Fruit fly (Drosophila melanogaster) whole organism, embryonic: ENCODE measurements around the gene TTLL6B.

Source experiments
- C15 ChIP-seq: fragments of 200-800 bp; sonication (Bioruptor generic); IDR thresholded peaks from 3 replicates; pipeline ENCODE4 v1.3.6; 2022; ENCODE audit warnings: missing biosample characterization, missing genetic modification characterization
- CG10543 ChIP-seq: fragments of 200-800 bp; sonication (Bioruptor generic); optimal IDR thresholded peaks from 3 replicates; lab custom pipeline; 2017; ENCODE audit warnings: missing biosample characterization, mild to moderate bottlenecking, missing genetic modification characterization, moderate library complexity
- CG12219 ChIP-seq: fragments of 200-800 bp; sonication (Bioruptor generic); optimal IDR thresholded peaks from 3 replicates; lab custom pipeline; 2018; ENCODE audit warnings: missing biosample characterization, mild to moderate bottlenecking, missing genetic modification characterization
- CG12942 ChIP-seq: fragments of 200-800 bp; sonication (Bioruptor generic); optimal IDR thresholded peaks from 3 replicates; lab custom pipeline; 2016; ENCODE audit warnings: missing biosample characterization, missing genetic modification characterization
- CG14441 ChIP-seq: fragments of 200-800 bp; sonication (Bioruptor generic); IDR thresholded peaks from 2 replicates; pipeline ENCODE4 v1.3.6; 2022; ENCODE audit warnings: missing biosample characterization, missing genetic modification characterization
- CG15696 ChIP-seq: fragments of 200-800 bp; sonication (Bioruptor generic); optimal IDR thresholded peaks from 2 replicates; lab custom pipeline; 2019; ENCODE audit warnings: missing biosample characterization, mild to moderate bottlenecking, missing genetic modification characterization, moderate library complexity
- CG17385 ChIP-seq: fragments of 200-800 bp; sonication (Bioruptor generic); optimal IDR thresholded peaks from 3 replicates; lab custom pipeline; 2018; ENCODE audit warnings: missing biosample characterization, mild to moderate bottlenecking, missing genetic modification characterization
- CG1792 ChIP-seq: fragments of 200-800 bp; sonication (Bioruptor generic); optimal IDR thresholded peaks from 2 replicates; lab custom pipeline; 2016; ENCODE audit warnings: missing biosample characterization, missing genetic modification characterization
- CG18599 ChIP-seq: fragments of 200-800 bp; sonication (Bioruptor generic); optimal IDR thresholded peaks from 3 replicates; lab custom pipeline; 2017; ENCODE audit warnings: missing biosample characterization, missing genetic modification characterization, mild to moderate bottlenecking, moderate library complexity, missing genetic modification reagents
- CG2129 ChIP-seq: fragments of 200-800 bp; sonication (Bioruptor generic); IDR thresholded peaks from 2 replicates; pipeline ENCODE4 v1.3.6; 2022; ENCODE audit warnings: missing biosample characterization, missing genetic modification characterization; ENCODE audit not compliant: partially characterized antibody
- CG2199 ChIP-seq: fragments of 200-800 bp; sonication (Bioruptor generic); IDR thresholded peaks from 3 replicates; pipeline ENCODE4 v1.3.6; 2022; ENCODE audit warnings: missing biosample characterization, missing genetic modification characterization
- CG32772 ChIP-seq: fragments of 200-800 bp; sonication (Bioruptor generic); IDR thresholded peaks from 2 replicates; pipeline ENCODE4 v1.3.6; 2022; ENCODE audit warnings: missing biosample characterization, missing genetic modification characterization
- CG34422 ChIP-seq: fragments of 200-800 bp; sonication (Bioruptor generic); IDR thresholded peaks from 3 replicates; pipeline ENCODE4 v1.3.6; 2022; ENCODE audit warnings: missing biosample characterization, missing genetic modification characterization
- CG3995 ChIP-seq: fragments of 200-800 bp; sonication (Bioruptor generic); optimal IDR thresholded peaks from 3 replicates; lab custom pipeline; 2016; ENCODE audit warnings: missing biosample characterization, missing genetic modification characterization
- CG42726 ChIP-seq: fragments of 200-800 bp; sonication (Bioruptor generic); IDR thresholded peaks from 2 replicates; pipeline ENCODE4 v1.3.6; 2022; ENCODE audit warnings: missing biosample characterization, missing genetic modification characterization; ENCODE audit not compliant: partially characterized antibody
- CG43689 ChIP-seq: fragments of 200-800 bp; sonication (Bioruptor generic); IDR thresholded peaks from 2 replicates; pipeline ENCODE4 v1.3.6; 2022; ENCODE audit warnings: missing biosample characterization, missing genetic modification characterization
- CG4424 ChIP-seq: fragments of 200-800 bp; sonication (Bioruptor generic); optimal IDR thresholded peaks from 3 replicates; lab custom pipeline; 2016; ENCODE audit warnings: missing biosample characterization, missing genetic modification characterization
- CG6689 ChIP-seq: fragments of 200-800 bp; sonication (Bioruptor generic); IDR thresholded peaks from 2 replicates; pipeline ENCODE4 v1.3.6; 2022; ENCODE audit warnings: missing biosample characterization, missing genetic modification characterization
- CG6813 ChIP-seq: fragments of 200-800 bp; sonication (Bioruptor generic); optimal IDR thresholded peaks from 2 replicates; lab custom pipeline; 2017; ENCODE audit warnings: missing biosample characterization, missing genetic modification characterization, mild to moderate bottlenecking, moderate library complexity, missing genetic modification reagents
- CG6854 ChIP-seq: fragments of 200-800 bp; sonication (Bioruptor generic); optimal IDR thresholded peaks from 3 replicates; lab custom pipeline; 2017; ENCODE audit warnings: missing biosample characterization, mild to moderate bottlenecking, missing genetic modification characterization
- CG7357 ChIP-seq: fragments of 200-800 bp; sonication (Bioruptor generic); IDR thresholded peaks from 3 replicates; pipeline ENCODE4 v1.3.6; 2022; ENCODE audit warnings: missing biosample characterization, missing genetic modification characterization
- CG7745 ChIP-seq: fragments of 200-800 bp; sonication (Bioruptor generic); optimal IDR thresholded peaks from 2 replicates; lab custom pipeline; 2018; ENCODE audit warnings: missing biosample characterization, mild to moderate bottlenecking, missing genetic modification characterization, moderate library complexity
- CkIIα-i1 ChIP-seq: fragments of 200-800 bp; sonication (Bioruptor generic); IDR thresholded peaks from 2 replicates; pipeline ENCODE4 v1.3.6; 2022; ENCODE audit warnings: missing biosample characterization, missing genetic modification characterization
- D ChIP-seq, 2 experiments: fragments of 200-800 bp in 1 of 2; fragments of >200 bp in 1 of 2; sonication (Bioruptor generic) in 1 of 2; optimal IDR thresholded peaks; 2 replicates in 1 of 2; 3 replicates in 1 of 2; lab custom pipeline; 2017; ENCODE audit warnings: mild to moderate bottlenecking in 1 of 2, missing biosample characterization in 1 of 2, missing genetic modification characterization in 1 of 2, missing genetic modification reagents in 1 of 2
- Hr78 ChIP-seq, 2 experiments: fragments of 200-800 bp in 1 of 2; fragments of >200 bp in 1 of 2; sonication (Bioruptor generic) in 1 of 2; optimal IDR thresholded peaks; 2 replicates each; lab custom pipeline; 2017 to 2019; ENCODE audit warnings: missing biosample characterization in 2 of 2, missing genetic modification characterization in 2 of 2, mild to moderate bottlenecking in 1 of 2, moderate library complexity in 1 of 2
- Lpt ChIP-seq: fragments of >200 bp; optimal IDR thresholded peaks from 2 replicates; lab custom pipeline; 2018; ENCODE audit warnings: missing biosample characterization, missing genetic modification characterization
- Sox102F ChIP-seq: fragments of 200-800 bp; sonication (Bioruptor generic); optimal IDR thresholded peaks from 2 replicates; lab custom pipeline; 2018; ENCODE audit warnings: missing biosample characterization, mild to moderate bottlenecking, missing genetic modification characterization, moderate library complexity
- ara ChIP-seq: fragments of 200-800 bp; sonication (Bioruptor generic); IDR thresholded peaks from 2 replicates; pipeline ENCODE4 v1.3.6; 2022; ENCODE audit warnings: missing biosample characterization, missing genetic modification characterization
- cg ChIP-seq: fragments of 200-800 bp; sonication (Bioruptor generic); optimal IDR thresholded peaks from 3 replicates; lab custom pipeline; 2019; ENCODE audit warnings: missing biosample characterization, mild to moderate bottlenecking, missing genetic modification characterization, moderate library complexity
- ci ChIP-seq: fragments of 200-800 bp; sonication (Bioruptor generic); IDR thresholded peaks from 3 replicates; pipeline ENCODE4 v1.3.6; 2022; ENCODE audit warnings: missing biosample characterization, missing genetic modification characterization
- croc ChIP-seq: fragments of 200-800 bp; sonication (Bioruptor generic); conservative IDR thresholded peaks from 3 replicates; pipeline ENCODE4 v1.3.6; 2022; ENCODE audit warnings: missing biosample characterization, missing genetic modification characterization
- disco-r ChIP-seq: fragments of 200-800 bp; sonication (Bioruptor generic); optimal IDR thresholded peaks from 2 replicates; lab custom pipeline; 2016; ENCODE audit warnings: missing biosample characterization, missing genetic modification characterization
- exex ChIP-seq: fragments of 200-800 bp; sonication (Bioruptor generic); optimal IDR thresholded peaks from 4 replicates; lab custom pipeline; 2018; ENCODE audit warnings: missing biosample characterization, mild to moderate bottlenecking, missing genetic modification characterization, moderate library complexity
- eyg ChIP-seq: fragments of 200-800 bp; sonication (Bioruptor generic); optimal IDR thresholded peaks from 3 replicates; lab custom pipeline; 2016; ENCODE audit warnings: missing biosample characterization, missing genetic modification characterization
- h ChIP-seq: fragments of >200 bp; optimal IDR thresholded peaks from 2 replicates; lab custom pipeline; 2017
- hkb ChIP-seq, 2 experiments: fragments of 200-800 bp in 1 of 2; fragments of >200 bp in 1 of 2; sonication (Bioruptor generic) in 1 of 2; IDR thresholded peaks in 1 of 2; optimal IDR thresholded peaks in 1 of 2; 2 replicates each; pipeline versions ENCODE4 v1.3.6 to Lab custom; 2017 to 2022; ENCODE audit warnings: missing biosample characterization in 1 of 2, missing genetic modification characterization in 1 of 2
- lov ChIP-seq, 2 experiments: fragments of 200-800 bp in 1 of 2; fragments of >200 bp in 1 of 2; sonication (Bioruptor generic) in 1 of 2; IDR thresholded peaks in 1 of 2; optimal IDR thresholded peaks in 1 of 2; 2 replicates in 1 of 2; 3 replicates in 1 of 2; pipeline versions ENCODE4 v1.3.6 to Lab custom; 2017 to 2022; ENCODE audit warnings: missing biosample characterization in 1 of 2, missing genetic modification characterization in 1 of 2
- pros ChIP-seq: fragments of 200-800 bp; sonication (Bioruptor generic); optimal IDR thresholded peaks from 3 replicates; lab custom pipeline; 2019; ENCODE audit warnings: missing biosample characterization, mild to moderate bottlenecking, missing genetic modification characterization, moderate library complexity
- ro ChIP-seq: fragments of 200-800 bp; sonication (Bioruptor generic); IDR thresholded peaks from 2 replicates; pipeline ENCODE4 v1.3.6; 2022; ENCODE audit warnings: missing biosample characterization, missing genetic modification characterization
- sd ChIP-seq: fragments of 200-800 bp; sonication (Bioruptor generic); optimal IDR thresholded peaks from 3 replicates; lab custom pipeline; 2018; ENCODE audit warnings: missing biosample characterization, mild to moderate bottlenecking, missing genetic modification characterization, moderate library complexity
- sens-2 ChIP-seq: fragments of 200-800 bp; sonication (Bioruptor generic); IDR thresholded peaks from 2 replicates; pipeline ENCODE4 v1.3.6; 2022; ENCODE audit warnings: missing biosample characterization, missing genetic modification characterization
- slou ChIP-seq: fragments of 200-800 bp; sonication (Bioruptor generic); optimal IDR thresholded peaks from 3 replicates; lab custom pipeline; 2016; ENCODE audit warnings: missing biosample characterization, missing genetic modification characterization
- slp2 ChIP-seq: fragments of 200-800 bp; sonication (Bioruptor generic); optimal IDR thresholded peaks from 2 replicates; lab custom pipeline; 2016; ENCODE audit warnings: missing biosample characterization, missing genetic modification characterization
- ssp ChIP-seq: fragments of 200-800 bp; sonication (Bioruptor generic); IDR thresholded peaks from 2 replicates; pipeline ENCODE4 v1.3.6; 2022; ENCODE audit warnings: missing biosample characterization, missing genetic modification characterization
- trem ChIP-seq: fragments of 200-800 bp; optimal IDR thresholded peaks from 3 replicates; lab custom pipeline; 2019; ENCODE audit warnings: missing biosample characterization, mild to moderate bottlenecking, missing genetic modification characterization, moderate library complexity
- vfl ChIP-seq: fragments of 200-800 bp; sonication (Bioruptor generic); optimal IDR thresholded peaks from 2 replicates; lab custom pipeline; 2016; ENCODE audit warnings: missing biosample characterization, missing genetic modification characterization
- yki ChIP-seq: fragments of >200 bp; optimal IDR thresholded peaks from 3 replicates; lab custom pipeline; 2018
- zfh1 ChIP-seq: fragments of 200-800 bp; sonication (Bioruptor generic); IDR thresholded peaks from 3 replicates; pipeline ENCODE4 v1.3.6; 2022; ENCODE audit warnings: missing biosample characterization, missing genetic modification characterization

TTLL6B gene

dm6 chr3R:27274533-27275447 lies 24.0 kb upstream of the TTLL6B start, which contains the start of gene CG5938 (continued):
- TF ChIP-seq CG17385 (GFP tag; lab: Kevin White, UChicago) (peak; percentile 48), trem (peak; percentile 92), CG12219 (no peak), CG6854 (GFP tag; lab: Kevin White, UChicago) (no peak), CkIIα-i1 (GFP tag; lab: Robert Waterston, UW) (no peak), zfh1 (GFP tag; lab: Robert Waterston, UW) (peak; percentile 27; the same call in 1 of the 3 replicates), ara (no peak), exex (tag; lab: Kevin White, UChicago) (no peak), CG7745 (tag; lab: Kevin White, UChicago) (no peak), yki (lab: Kevin White, UChicago) (no peak), CG1792 (GFP tag; lab: Kevin White, UChicago) (no peak), slou (no peak), CG4424 (GFP tag; lab: Kevin White, UChicago) (peak; percentile 38), CG15696 (tag; lab: Kevin White, UChicago) (peak; percentile 5), lov (optimal IDR thresholded peaks at IDR 0.05; lab: Kevin White, UChicago) (no peak), lov (GFP tag; IDR thresholded peaks at IDR 0.05; lab: Robert Waterston, UW) (no peak), pros (GFP tag; lab: Kevin White, UChicago) (no peak), CG34422 (peak; percentile 30; the same call in 1 of the 3 replicates), C15 (GFP tag; lab: Robert Waterston, UW) (no peak), CG7357 (no peak), CG43689 (GFP tag; lab: Robert Waterston, UW) (no peak), CG12942 (GFP tag; lab: Kevin White, UChicago) (no peak), D (optimal IDR thresholded peaks at IDR 0.05; lab: Kevin White, UChicago) (no peak), D (GFP tag; optimal IDR thresholded peaks at IDR 0.05; lab: Kevin White, UChicago) (no peak), eyg (GFP tag; lab: Kevin White, UChicago) (no peak), sens-2 (no peak), CG6689 (GFP tag; lab: Robert Waterston, UW) (0 out of 2 replicates have a peak, but pooled peaks have one; percentile 39), CG10543 (no peak), CG18599 (GFP tag; lab: Kevin White, UChicago) (peak; percentile 29), CG2129 (GFP tag; lab: Robert Waterston, UW) (no peak), ci (0 out of 3 replicates have a peak, but pooled peaks have one; percentile 15), CG6813 (no peak), CG3995 (GFP tag; lab: Kevin White, UChicago) (peak; percentile 22), CG14441 (GFP tag; lab: Robert Waterston, UW) (0 out of 2 replicates have a peak, but pooled peaks have one; percentile 29), sd (tag; lab: Kevin White, UChicago) (no peak), Hr78 (GFP tag; optimal IDR thresholded peaks at IDR 0.05; lab: Kevin White, UChicago) (no peak), CG32772 (no peak), ro (GFP tag; lab: Robert Waterston, UW) (no peak), hkb (optimal IDR thresholded peaks at IDR 0.05; lab: Kevin White, UChicago) (peak; percentile 26), hkb (GFP tag; IDR thresholded peaks at IDR 0.05; lab: Robert Waterston, UW) (no peak), CG2199 (0 out of 3 replicates have a peak, but pooled peaks have one; percentile 65), CG42726 (GFP tag; lab: Robert Waterston, UW) (no peak), croc (GFP tag; lab: Robert Waterston, UW) (no peak), slp2 (no peak), cg (GFP tag; lab: Kevin White, UChicago) (peak; percentile 90), Sox102F (GFP tag; lab: Kevin White, UChicago) (peak; percentile 40), Lpt (no peak), vfl (no peak), ssp (GFP tag; lab: Robert Waterston, UW) (no peak), h (no peak), disco-r (no peak)
